Worm (Caenorhabditis elegans) whole organism, L1 larva: ENCODE results near the gene C29F9.8.

Source experiments
- C34B4.2 ChIP-seq: sonication (generic microtip); optimal IDR thresholded peaks from 2 replicates; lab custom pipeline; 2017; ENCODE audit warnings: mild to moderate bottlenecking, missing genetic modification characterization, missing compliant biosample characterization
- F16B12.6 ChIP-seq: fragments of 150-350 bp; optimal IDR thresholded peaks from 2 replicates; lab custom pipeline; 2014; ENCODE audit warnings: missing biosample characterization, missing genetic modification characterization
- Y116A8C.19 ChIP-seq: sonication (generic microtip); optimal IDR thresholded peaks from 2 replicates; lab custom pipeline; 2016; ENCODE audit warnings: missing compliant biosample characterization, missing genetic modification characterization, borderline replicate concordance
- aha-1 ChIP-seq: fragments of 150-350 bp; optimal IDR thresholded peaks from 2 replicates; lab custom pipeline; 2014; ENCODE audit warnings: missing biosample characterization, missing genetic modification characterization
- aly-2 ChIP-seq: fragments of 150-350 bp; optimal IDR thresholded peaks from 2 replicates; lab custom pipeline; 2014; ENCODE audit warnings: missing biosample characterization, missing genetic modification characterization
- blmp-1 ChIP-seq: fragments of 150-350 bp; optimal IDR thresholded peaks from 2 replicates; lab custom pipeline; 2014; ENCODE audit warnings: missing biosample characterization, missing genetic modification characterization
- ceh-63 ChIP-seq: fragments of 200-800 bp; sonication (Bioruptor generic); optimal IDR thresholded peaks from 2 replicates; lab custom pipeline; 2018; ENCODE audit warnings: mild to moderate bottlenecking, missing genetic modification characterization, missing compliant biosample characterization
- ceh-8 ChIP-seq: fragments of 200-800 bp; sonication (Bioruptor generic); optimal IDR thresholded peaks from 2 replicates; lab custom pipeline; 2018; ENCODE audit warnings: mild to moderate bottlenecking, missing genetic modification characterization, moderate library complexity, missing compliant biosample characterization
- ceh-90 ChIP-seq: sonication (generic microtip); optimal IDR thresholded peaks from 2 replicates; lab custom pipeline; 2016; ENCODE audit warnings: missing genetic modification characterization, missing compliant biosample characterization
- dpl-1 ChIP-seq, 3 experiments: fragments of 150-350 bp in 2 of 3; sonication (generic microtip) in 1 of 3; optimal IDR thresholded peaks; 2 replicates each; lab custom pipeline; 2014 to 2017; ENCODE audit warnings: missing biosample characterization in 3 of 3, missing genetic modification characterization in 3 of 3, missing genetic modification reagents in 3 of 3
- dsc-1 ChIP-seq: sonication (generic microtip); optimal IDR thresholded peaks from 2 replicates; lab custom pipeline; 2016; ENCODE audit warnings: mild to moderate bottlenecking, missing genetic modification characterization, missing compliant biosample characterization
- efl-3 ChIP-seq: fragments of 200-800 bp; sonication (Bioruptor generic); optimal IDR thresholded peaks from 2 replicates; lab custom pipeline; 2018; ENCODE audit warnings: mild to moderate bottlenecking, missing genetic modification characterization, missing compliant biosample characterization
- egl-27 ChIP-seq, 2 experiments: fragments of 150-350 bp in 1 of 2; sonication (generic microtip); optimal IDR thresholded peaks; 3 replicates each; lab custom pipeline; 2017 to 2018; ENCODE audit warnings: missing biosample characterization in 2 of 2, missing genetic modification characterization in 2 of 2, missing genetic modification reagents in 2 of 2
- elt-2 ChIP-seq: sonication (generic microtip); optimal IDR thresholded peaks from 2 replicates; lab custom pipeline; 2016; ENCODE audit warnings: missing genetic modification characterization, mild to moderate bottlenecking, inconsistent platforms, missing compliant biosample characterization, missing genetic modification reagents
- elt-3 ChIP-seq, 6 experiments: fragments of 150-350 bp in 1 of 6; sonication (generic microtip); optimal IDR thresholded peaks; 2 replicates each; lab custom pipeline; 2017 to 2018; ENCODE audit warnings: missing biosample characterization in 6 of 6, missing genetic modification characterization in 6 of 6, inconsistent platforms in 1 of 6
- ets-5 ChIP-seq: fragments of 200-800 bp; sonication (Bioruptor generic); IDR thresholded peaks from 2 replicates; pipeline ENCODE4 v1.3.6; 2022; ENCODE audit warnings: missing genetic modification characterization, missing compliant biosample characterization
- fkh-10 ChIP-seq: sonication (generic microtip); optimal IDR thresholded peaks from 2 replicates; lab custom pipeline; 2017; ENCODE audit warnings: missing biosample characterization, missing genetic modification reagents, missing genetic modification characterization
- fkh-4 ChIP-seq: sonication (generic microtip); optimal IDR thresholded peaks from 2 replicates; lab custom pipeline; 2016; ENCODE audit warnings: missing compliant biosample characterization, missing genetic modification characterization, borderline replicate concordance
- fkh-8 ChIP-seq: sonication (generic microtip); optimal IDR thresholded peaks from 2 replicates; lab custom pipeline; 2016; ENCODE audit warnings: mild to moderate bottlenecking, missing genetic modification characterization, missing compliant biosample characterization
- grh-1 ChIP-seq: fragments of 200-800 bp; sonication (Bioruptor generic); IDR thresholded peaks from 2 replicates; pipeline ENCODE4 v1.3.6; 2022; ENCODE audit warnings: missing genetic modification reagents, missing genetic modification characterization, missing compliant biosample characterization
- hlh-4 ChIP-seq: sonication (generic microtip); optimal IDR thresholded peaks from 2 replicates; lab custom pipeline; 2016; ENCODE audit warnings: mild to moderate bottlenecking, missing genetic modification characterization, missing compliant biosample characterization
- hpl-2 ChIP-seq: fragments of 150-350 bp; optimal IDR thresholded peaks from 2 replicates; lab custom pipeline; 2014; ENCODE audit warnings: missing biosample characterization, missing genetic modification reagents, missing genetic modification characterization
- lin-13 ChIP-seq: fragments of 150-350 bp; optimal IDR thresholded peaks from 2 replicates; lab custom pipeline; 2014; ENCODE audit warnings: missing biosample characterization, missing genetic modification reagents, missing genetic modification characterization
- lin-14 ChIP-seq: fragments of 200-800 bp; sonication (Bioruptor generic); optimal IDR thresholded peaks from 2 replicates; lab custom pipeline; 2018; ENCODE audit warnings: mild to moderate bottlenecking, missing genetic modification characterization, moderate library complexity, missing compliant biosample characterization
- lin-15B ChIP-seq: fragments of 150-350 bp; sonication (generic microtip); optimal IDR thresholded peaks from 3 replicates; lab custom pipeline; 2014; ENCODE audit warnings: missing biosample characterization, missing genetic modification characterization
- lin-35 ChIP-seq, 2 experiments: fragments of 150-350 bp; optimal IDR thresholded peaks; 2 replicates each; lab custom pipeline; 2014; ENCODE audit warnings: missing biosample characterization in 2 of 2, missing genetic modification characterization in 2 of 2, missing genetic modification reagents in 2 of 2
- lir-3 ChIP-seq: sonication (generic microtip); optimal IDR thresholded peaks from 2 replicates; lab custom pipeline; 2016; ENCODE audit warnings: mild to moderate bottlenecking, missing genetic modification characterization, moderate library complexity, missing compliant biosample characterization; ENCODE audit not compliant: poor library complexity
- mef-2 ChIP-seq: fragments of 150-350 bp; optimal IDR thresholded peaks from 2 replicates; lab custom pipeline; 2014; ENCODE audit warnings: missing biosample characterization, missing genetic modification characterization
- nhr-11 ChIP-seq: fragments of 150-350 bp; optimal IDR thresholded peaks from 2 replicates; lab custom pipeline; 2014; ENCODE audit warnings: missing biosample characterization, missing genetic modification characterization
- nhr-12 ChIP-seq: sonication (generic microtip); optimal IDR thresholded peaks from 2 replicates; lab custom pipeline; 2017; ENCODE audit warnings: missing biosample characterization, missing genetic modification characterization
- nhr-19 ChIP-seq: fragments of 200-800 bp; sonication (Bioruptor generic); conservative IDR thresholded peaks from 2 replicates; pipeline ENCODE4 v1.3.6; 2022; ENCODE audit warnings: missing genetic modification characterization, missing compliant biosample characterization
- nhr-237 ChIP-seq: fragments of 150-350 bp; optimal IDR thresholded peaks from 2 replicates; lab custom pipeline; 2014; ENCODE audit warnings: missing biosample characterization, missing genetic modification characterization
- nhr-28 ChIP-seq: fragments of 150-350 bp; optimal IDR thresholded peaks from 2 replicates; lab custom pipeline; 2014; ENCODE audit warnings: missing biosample characterization, missing genetic modification characterization
- nhr-47 ChIP-seq: sonication (generic microtip); optimal IDR thresholded peaks from 2 replicates; lab custom pipeline; 2016; ENCODE audit warnings: mild to moderate bottlenecking, missing genetic modification characterization, moderate library complexity, missing compliant biosample characterization
- nhr-71 ChIP-seq: sonication (generic microtip); optimal IDR thresholded peaks from 2 replicates; lab custom pipeline; 2016; ENCODE audit warnings: mild to moderate bottlenecking, missing genetic modification characterization, moderate library complexity, missing compliant biosample characterization
- nhr-76 ChIP-seq: sonication (generic microtip); optimal IDR thresholded peaks from 2 replicates; lab custom pipeline; 2017; ENCODE audit warnings: missing biosample characterization, missing genetic modification characterization
- nhr-85 ChIP-seq: sonication (generic microtip); peaks from one replicate; lab custom pipeline; 2016; ENCODE audit warnings: missing genetic modification characterization, inconsistent platforms, missing compliant biosample characterization
- nhr-90 ChIP-seq: sonication (generic microtip); optimal IDR thresholded peaks from 2 replicates; lab custom pipeline; 2016; ENCODE audit warnings: mild to moderate bottlenecking, missing genetic modification characterization, missing compliant biosample characterization; ENCODE audit not compliant: poor library complexity
- pag-3 ChIP-seq: sonication (generic microtip); optimal IDR thresholded peaks from 2 replicates; lab custom pipeline; 2017; ENCODE audit warnings: missing genetic modification characterization, mild to moderate bottlenecking, missing compliant biosample characterization, antibody characterized with exemption, borderline replicate concordance; ENCODE audit not compliant: insufficient read depth
- rnt-1 ChIP-seq: sonication (generic microtip); optimal IDR thresholded peaks from 2 replicates; lab custom pipeline; 2016; ENCODE audit warnings: mild to moderate bottlenecking, missing genetic modification characterization, moderate library complexity, missing compliant biosample characterization
- swsn-7 ChIP-seq: sonication (generic microtip); optimal IDR thresholded peaks from 2 replicates; lab custom pipeline; 2016; ENCODE audit warnings: missing genetic modification characterization, missing compliant biosample characterization
- tbx-2 ChIP-seq: sonication (generic microtip); optimal IDR thresholded peaks from 2 replicates; lab custom pipeline; 2016; ENCODE audit warnings: missing genetic modification characterization, missing compliant biosample characterization
- unc-130 ChIP-seq: fragments of 150-350 bp; optimal IDR thresholded peaks from 2 replicates; lab custom pipeline; 2017; ENCODE audit warnings: missing biosample characterization, missing genetic modification characterization, inconsistent platforms
- unc-30 ChIP-seq: sonication (generic microtip); optimal IDR thresholded peaks from 2 replicates; lab custom pipeline; 2017; ENCODE audit warnings: missing biosample characterization, missing genetic modification characterization
- unc-86 ChIP-seq: sonication (generic microtip); optimal IDR thresholded peaks from 2 replicates; lab custom pipeline; 2016; ENCODE audit warnings: missing genetic modification characterization, missing compliant biosample characterization
- vab-15 ChIP-seq: sonication (generic microtip); optimal IDR thresholded peaks from 2 replicates; lab custom pipeline; 2017; ENCODE audit warnings: missing genotype, mild to moderate bottlenecking, missing genetic modification characterization, missing compliant biosample characterization
- xbp-1 ChIP-seq: sonication (generic microtip); optimal IDR thresholded peaks from 2 replicates; lab custom pipeline; 2016; ENCODE audit warnings: missing genetic modification characterization, missing compliant biosample characterization
- ztf-4 ChIP-seq: fragments of 150-350 bp; optimal IDR thresholded peaks from 2 replicates; lab custom pipeline; 2014; ENCODE audit warnings: missing biosample characterization, missing genetic modification characterization

The C29F9.8 gene

ce11 chrIII:131627-132026 is 34.7 kb upstream of the C29F9.8 start (continued):
- TF ChIP-seq blmp-1 (tag; lab: Kevin White, UChicago), result peak; percentile 42
- peak; percentile 27 for TF ChIP-seq unc-130 (tag; lab: Kevin White, UChicago)
- no peak for TF ChIP-seq ceh-63 (GFP tag; lab: Kevin White, UChicago)
- no peak for TF ChIP-seq fkh-4 (tag; lab: Kevin White, UChicago)
- TF ChIP-seq C34B4.2 (tag; lab: Kevin White, UChicago), result no peak
- peak; percentile 32 to 72 (median 60) for TF ChIP-seq dpl-1 (GFP tag; optimal IDR thresholded peaks at IDR 0.05; lab: Kevin White, UChicago)
- TF ChIP-seq pag-3, result no peak
- no peak for TF ChIP-seq ceh-8 (GFP tag; lab: Kevin White, UChicago)
- no peak for TF ChIP-seq nhr-76 (tag; lab: Kevin White, UChicago)
- no peak for TF ChIP-seq unc-30
- no peak for TF ChIP-seq Y116A8C.19 (tag; lab: Kevin White, UChicago)
- TF ChIP-seq ztf-4 (tag; lab: Kevin White, UChicago), result no peak
- peak; percentile 1 for TF ChIP-seq elt-2 (tag; lab: Kevin White, UChicago)
- peak; percentile 68 to 72 for TF ChIP-seq lin-35 (GFP tag; optimal IDR thresholded peaks at IDR 0.05; lab: Kevin White, UChicago)
- TF ChIP-seq vab-15, result peak; percentile 89
- TF ChIP-seq mef-2, result no peak
- TF ChIP-seq nhr-12 (tag; lab: Kevin White, UChicago), result no peak
- TF ChIP-seq nhr-19 (GFP tag; lab: Robert Waterston, UW), result peak; percentile 15; the same call in 1 of the 2 replicates
- no peak for TF ChIP-seq grh-1
- peak; percentile 42 for TF ChIP-seq rnt-1
- no peak for TF ChIP-seq elt-3 (tag; optimal IDR thresholded peaks at IDR 0.05; lab: Kevin White, UChicago)
- TF ChIP-seq ceh-90, result no peak
- TF ChIP-seq egl-27 (tag; optimal IDR thresholded peaks at IDR 0.05; lab: Kevin White, UChicago), result no peak
- TF ChIP-seq fkh-8 (tag; lab: Kevin White, UChicago), result peak; percentile 56
- TF ChIP-seq nhr-85 (tag; lab: Kevin White, UChicago), result peak; percentile 71
- TF ChIP-seq dsc-1 (tag; lab: Kevin White, UChicago), result peak; percentile 37
- TF ChIP-seq hpl-2, result no peak
- peak; percentile 50 for TF ChIP-seq swsn-7
- peak; percentile 77 for TF ChIP-seq lin-14
- TF ChIP-seq hlh-4 (tag; lab: Kevin White, UChicago), result no peak
- no peak for TF ChIP-seq aha-1
- peak; percentile 34 for TF ChIP-seq lir-3
- peak; percentile 44 for TF ChIP-seq xbp-1
- no peak for TF ChIP-seq nhr-11 (tag; lab: Kevin White, UChicago)
- no peak for TF ChIP-seq ets-5 (GFP tag; lab: Robert Waterston, UW)
- TF ChIP-seq tbx-2 (tag; lab: Kevin White, UChicago), result peak; percentile 9
- TF ChIP-seq aly-2 (tag; lab: Kevin White, UChicago), result no peak
- peak; percentile 60 for TF ChIP-seq F16B12.6 (tag; lab: Kevin White, UChicago)
- no peak for TF ChIP-seq fkh-10 (GFP tag; lab: Kevin White, UChicago)
- TF ChIP-seq lin-13, result peak; percentile 53
- TF ChIP-seq nhr-47 (tag; lab: Kevin White, UChicago), result peak; percentile 55
- peak; percentile 61 for TF ChIP-seq lin-15B (tag; lab: Kevin White, UChicago)
- TF ChIP-seq nhr-28, result no peak
- TF ChIP-seq efl-3, result no peak
- peak; percentile 61 for TF ChIP-seq nhr-71 (tag; lab: Kevin White, UChicago)
- peak; percentile 15 for TF ChIP-seq unc-86 (tag; lab: Kevin White, UChicago)
- no peak for TF ChIP-seq nhr-237
- no peak for TF ChIP-seq nhr-90 (tag; lab: Kevin White, UChicago)
